Fruit fly (Drosophila melanogaster) whole organism, larva: ENCODE data around the gene CG6700.

Experiments used
- noc ChIP-seq: fragments of 200-800 bp; sonication (Bioruptor generic); optimal IDR thresholded peaks from 3 replicates; lab custom pipeline; 2019; ENCODE audit warnings: missing biosample characterization, mild to moderate bottlenecking, missing genetic modification characterization, moderate library complexity

CG6700 gene

DNA sequence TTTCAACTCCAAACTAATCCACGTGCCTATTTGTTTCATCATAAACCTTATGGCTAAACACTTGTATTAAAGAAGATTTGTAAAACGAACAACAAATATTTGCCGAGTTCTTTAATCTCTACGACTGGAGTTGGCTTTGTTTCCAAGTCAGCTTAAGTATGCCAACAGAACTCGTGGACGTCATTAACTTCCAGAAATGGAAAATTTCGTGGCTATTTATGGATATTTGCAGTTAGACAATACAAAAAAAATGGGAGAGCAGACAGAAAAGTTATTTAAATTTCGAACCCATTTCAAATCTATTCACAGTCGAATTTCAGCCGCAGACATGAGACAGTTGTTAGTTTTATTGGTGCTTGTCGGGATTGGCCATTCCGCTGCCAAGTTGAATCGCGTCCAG is 22.0 kb downstream of the CG6700 start, which contains the start of gene CG17134:
Gene CG17134 (plus strand): TSS at position 301 of the 400 bp plus-strand sequence.
- TF ChIP-seq noc, result no peak

dm6 chr2L:10818807-10819206 is 23.6 kb downstream of the CG6700 start, which contains the start of gene CG6508:
Gene CG6508, plus strand, starts transcription at chr2L:10819107.
- no peak for TF ChIP-seq noc

dm6 chr2L:10801951-10802780 is 40.2 kb downstream of the CG6700 start:
- no peak for TF ChIP-seq noc

- TF ChIP-seq noc, result no peak
These were observed 41.3 kb downstream of the CG6700 start, which contains the start of gene CG31869 for dm6 chr2L:10800877-10801719. Gene CG31869, minus strand, starts transcription at chr2L:10801109.

DNA sequence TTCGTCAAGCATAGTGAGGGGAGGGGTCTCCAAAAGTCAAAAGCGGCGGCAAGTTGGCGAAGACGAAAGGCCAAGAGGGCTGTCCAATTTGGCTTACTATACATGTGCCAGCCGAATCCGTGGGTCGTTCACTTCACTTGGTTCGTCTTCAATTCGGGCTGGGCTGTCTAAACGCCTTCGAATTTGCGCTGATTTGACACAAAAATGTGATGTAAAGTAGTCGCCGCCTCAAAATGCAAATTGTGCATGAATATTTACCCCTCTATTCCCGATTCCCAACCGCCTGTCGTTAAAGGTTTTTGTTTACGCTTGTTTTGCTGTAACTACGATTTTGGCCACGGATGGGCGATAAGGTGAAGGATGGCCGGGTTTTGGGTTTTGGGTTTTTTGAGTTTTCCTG is 46.7 kb downstream of the CG6700 start:
- TF ChIP-seq noc, result no peak

DNA sequence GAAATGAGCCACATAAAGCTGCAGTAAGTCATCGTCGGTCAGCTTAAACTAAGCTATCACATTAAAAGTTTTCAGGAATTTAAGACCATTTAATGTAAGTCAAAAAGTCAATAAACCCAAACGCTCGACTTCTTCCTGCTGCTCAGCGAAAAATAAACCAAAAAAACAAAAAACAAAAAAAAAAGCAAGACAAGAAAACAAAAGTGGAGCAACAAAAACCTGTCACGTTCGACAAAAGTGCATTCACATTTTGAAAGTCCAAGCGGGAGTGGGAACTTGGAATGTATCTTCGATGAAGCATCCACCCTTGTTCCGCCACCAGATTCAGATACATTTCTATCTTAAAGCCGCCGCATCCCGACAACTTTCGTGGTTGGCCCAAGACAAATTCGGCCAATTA is 48.4 kb downstream of the CG6700 start:
- no peak for TF ChIP-seq noc

DNA sequence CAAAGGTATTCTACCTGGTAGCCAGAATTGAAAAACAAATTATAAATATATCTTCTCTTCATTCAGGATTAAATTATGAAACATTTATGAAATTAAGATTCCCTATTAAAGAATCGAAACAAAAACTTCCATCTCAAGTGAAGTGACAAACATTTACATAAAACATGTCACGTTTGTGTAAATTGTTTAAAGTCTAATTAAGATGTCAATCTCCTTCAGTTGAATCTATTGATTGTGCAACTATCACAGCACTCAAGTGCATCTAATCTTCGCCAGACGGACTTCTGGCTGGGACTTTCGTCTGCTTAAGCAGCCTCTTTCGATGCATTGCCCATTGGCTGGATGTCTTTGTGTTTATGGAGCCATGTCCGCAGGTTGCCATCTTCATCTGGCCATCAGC is 50.3 kb downstream of the CG6700 start:
- TF ChIP-seq noc, result no peak

- no peak for TF ChIP-seq noc
These were observed 51.1 kb downstream of the CG6700 start for dm6 chr2L:10791343-10791742.

DNA sequence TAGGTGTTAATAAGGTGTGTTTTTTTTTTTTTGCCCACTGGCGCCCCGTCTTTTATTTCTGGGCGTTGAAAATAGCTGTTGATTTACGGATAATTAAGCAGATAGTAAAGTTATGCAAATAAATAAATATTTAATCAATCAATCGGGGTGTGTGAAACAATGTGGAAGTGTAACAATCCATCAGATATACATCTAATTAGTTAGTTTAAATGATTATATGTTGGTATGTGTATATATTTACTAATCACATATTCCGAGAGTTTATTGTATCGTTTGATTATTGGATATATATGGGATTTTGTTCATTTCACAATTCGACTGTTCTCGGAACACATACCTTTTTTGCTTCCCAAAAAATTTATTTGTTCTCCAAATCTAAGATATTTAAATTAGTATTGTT is 52.5 kb downstream of the CG6700 start, which contains the start of gene CG31870:
Gene CG31870 (plus strand): TSS at position 301 of the 400 bp plus-strand sequence.
- no peak for TF ChIP-seq noc
